Worm (Caenorhabditis elegans) whole organism, L2 larva: ENCODE data around the gene F15B9.6.

Experiments used
- ama-1 ChIP-seq: fragments of 150-350 bp; optimal IDR thresholded peaks from 2 replicates; lab custom pipeline; 2018; ENCODE audit warnings: inconsistent platforms
- lin-39 ChIP-seq: fragments of 150-350 bp; optimal IDR thresholded peaks from 2 replicates; lab custom pipeline; 2014; ENCODE audit warnings: missing biosample characterization, missing genetic modification reagents, missing genetic modification characterization
- lsy-2 ChIP-seq, 2 experiments: fragments of 150-350 bp in 1 of 2; sonication (generic microtip) in 1 of 2; optimal IDR thresholded peaks; 2 replicates each; lab custom pipeline; 2014 to 2017; ENCODE audit warnings: missing biosample characterization in 2 of 2, missing genetic modification characterization in 2 of 2
- mab-5 ChIP-seq: fragments of 150-350 bp; optimal IDR thresholded peaks from 2 replicates; lab custom pipeline; 2014; ENCODE audit warnings: missing biosample characterization, missing genetic modification characterization
- zag-1 ChIP-seq: fragments of 150-350 bp; optimal IDR thresholded peaks from 2 replicates; lab custom pipeline; 2014; ENCODE audit warnings: missing biosample characterization, missing genetic modification characterization

- no peak for TF ChIP-seq mab-5 (tag; lab: Kevin White, UChicago)
- TF ChIP-seq lsy-2 (tag; optimal IDR thresholded peaks at IDR 0.05; lab: Kevin White, UChicago): no peak
- TF ChIP-seq lin-39 (tag; lab: Kevin White, UChicago): no peak
- TF ChIP-seq ama-1: no peak
- TF ChIP-seq zag-1 (tag; lab: Kevin White, UChicago): no peak
Observed at ce11 chrV:12967110-12967509, 46.8 kb upstream of the F15B9.6 start, which contains the start of gene R186.3.
